Fruit fly (Drosophila melanogaster) whole organism, embryonic: ENCODE measurements around the gene Mvb12.

Experiments used
- Bgb ChIP-seq: fragments of 200-800 bp; sonication (Bioruptor generic); IDR thresholded peaks from 2 replicates; pipeline ENCODE4 v1.3.6; 2022; ENCODE audit warnings: missing biosample characterization, missing genetic modification characterization; ENCODE audit not compliant: partially characterized antibody
- CG10321 ChIP-seq: fragments of 200-800 bp; sonication (Bioruptor generic); IDR thresholded peaks from 2 replicates; pipeline ENCODE4 v1.3.6; 2022; ENCODE audit warnings: missing biosample characterization, missing genetic modification characterization
- CG13287 ChIP-seq: fragments of 200-800 bp; sonication (Bioruptor generic); IDR thresholded peaks from 2 replicates; pipeline ENCODE4 v1.3.6; 2022; ENCODE audit warnings: missing biosample characterization, missing genetic modification characterization; ENCODE audit not compliant: partially characterized antibody
- CG14965 ChIP-seq: fragments of 200-800 bp; sonication (Bioruptor generic); optimal IDR thresholded peaks from 2 replicates; lab custom pipeline; 2016; ENCODE audit warnings: missing biosample characterization, missing genetic modification characterization, borderline replicate concordance
- CG18262 ChIP-seq: fragments of 200-800 bp; optimal IDR thresholded peaks from 3 replicates; lab custom pipeline; 2019; ENCODE audit warnings: missing biosample characterization, mild to moderate bottlenecking, missing genetic modification characterization, moderate library complexity
- CG3065 ChIP-seq: fragments of 200-800 bp; sonication (Bioruptor generic); optimal IDR thresholded peaks from 2 replicates; lab custom pipeline; 2016; ENCODE audit warnings: missing biosample characterization, missing genetic modification characterization
- CG33213 ChIP-seq: fragments of 200-800 bp; sonication (Bioruptor generic); optimal IDR thresholded peaks from 3 replicates; lab custom pipeline; 2016; ENCODE audit warnings: missing biosample characterization, missing genetic modification characterization
- CG4282 ChIP-seq: fragments of 200-800 bp; sonication (Bioruptor generic); optimal IDR thresholded peaks from 2 replicates; lab custom pipeline; 2016; ENCODE audit warnings: missing biosample characterization, missing genetic modification characterization
- CG4617 ChIP-seq: fragments of 200-800 bp; sonication (Bioruptor generic); optimal IDR thresholded peaks from 3 replicates; lab custom pipeline; 2016; ENCODE audit warnings: missing biosample characterization, missing genetic modification characterization, borderline replicate concordance
- CG6254 ChIP-seq: fragments of 200-800 bp; sonication (Bioruptor generic); optimal IDR thresholded peaks from 3 replicates; lab custom pipeline; 2017; ENCODE audit warnings: mild to moderate bottlenecking, missing biosample characterization, missing genetic modification reagents, missing genetic modification characterization
- CG8281 ChIP-seq: fragments of 200-800 bp; sonication (Bioruptor generic); optimal IDR thresholded peaks from 2 replicates; lab custom pipeline; 2018; ENCODE audit warnings: missing biosample characterization, mild to moderate bottlenecking, missing genetic modification characterization, moderate library complexity
- CG9797 ChIP-seq: fragments of 200-800 bp; sonication (Bioruptor generic); optimal IDR thresholded peaks from 3 replicates; lab custom pipeline; 2018; ENCODE audit warnings: missing biosample characterization, mild to moderate bottlenecking, missing genetic modification characterization
- Doc2 ChIP-seq: fragments of 200-800 bp; sonication (Bioruptor generic); IDR thresholded peaks from 2 replicates; pipeline ENCODE4 v1.3.6; 2022; ENCODE audit warnings: missing biosample characterization, missing genetic modification characterization
- E2f2 ChIP-seq: fragments of 200-800 bp; sonication (Bioruptor generic); IDR thresholded peaks from 2 replicates; pipeline ENCODE4 v1.3.6; 2022; ENCODE audit warnings: missing biosample characterization, missing genetic modification characterization
- GATAe ChIP-seq: fragments of 200-800 bp; sonication (Bioruptor generic); conservative IDR thresholded peaks from 2 replicates; pipeline ENCODE4 v1.3.6; 2022; ENCODE audit warnings: missing biosample characterization, missing genetic modification characterization
- Hr39 ChIP-seq: fragments of >200 bp; optimal IDR thresholded peaks from 2 replicates; lab custom pipeline; 2017
- Lim3 ChIP-seq: fragments of 200-800 bp; sonication (Bioruptor generic); IDR thresholded peaks from 2 replicates; pipeline ENCODE4 v1.3.6; 2022; ENCODE audit warnings: missing biosample characterization, missing genetic modification characterization
- MBD-R2 ChIP-seq: fragments of 200-800 bp; sonication (Bioruptor generic); IDR thresholded peaks from 2 replicates; pipeline ENCODE4 v1.3.6; 2022; ENCODE audit warnings: missing biosample characterization, missing genetic modification characterization
- MESR4 ChIP-seq: fragments of 200-800 bp; sonication (Bioruptor generic); optimal IDR thresholded peaks from 2 replicates; lab custom pipeline; 2018; ENCODE audit warnings: missing biosample characterization, mild to moderate bottlenecking, missing genetic modification characterization, moderate library complexity
- Med ChIP-seq: fragments of 200-800 bp; sonication (Bioruptor generic); peaks from one replicate; lab custom pipeline; 2016; ENCODE audit warnings: missing biosample characterization, missing genetic modification characterization, mild to moderate bottlenecking, inconsistent platforms, moderate library complexity
- Mes4 ChIP-seq: fragments of 200-800 bp; sonication (Bioruptor generic); optimal IDR thresholded peaks from 2 replicates; lab custom pipeline; 2016; ENCODE audit warnings: missing biosample characterization, missing genetic modification characterization
- Nf-YA ChIP-seq: fragments of 200-800 bp; sonication (Bioruptor generic); IDR thresholded peaks from 2 replicates; pipeline ENCODE4 v1.3.6; 2022; ENCODE audit warnings: missing biosample characterization, missing genetic modification characterization
- Nf-YC ChIP-seq: fragments of 200-800 bp; optimal IDR thresholded peaks from 3 replicates; lab custom pipeline; 2019; ENCODE audit warnings: missing biosample characterization, mild to moderate bottlenecking, missing genetic modification characterization, moderate library complexity
- Pdp1 ChIP-seq, 2 experiments: fragments of 200-800 bp; sonication (Bioruptor generic); optimal IDR thresholded peaks; 3 replicates each; lab custom pipeline; 2016; ENCODE audit warnings: missing biosample characterization in 2 of 2, missing genetic modification characterization in 2 of 2, mild to moderate bottlenecking in 1 of 2, moderate library complexity in 1 of 2
- Scr ChIP-seq: fragments of 200-800 bp; sonication (Bioruptor generic); IDR thresholded peaks from 2 replicates; pipeline ENCODE4 v1.3.6; 2022; ENCODE audit warnings: missing biosample characterization, missing genetic modification characterization; ENCODE audit not compliant: partially characterized antibody
- Sry-δ ChIP-seq: fragments of 200-800 bp; sonication (Bioruptor generic); optimal IDR thresholded peaks from 2 replicates; lab custom pipeline; 2016; ENCODE audit warnings: missing biosample characterization, missing genetic modification characterization
- ac ChIP-seq: fragments of 200-800 bp; sonication (Bioruptor generic); optimal IDR thresholded peaks from 3 replicates; lab custom pipeline; 2017; ENCODE audit warnings: missing biosample characterization, mild to moderate bottlenecking, missing genetic modification characterization
- bigmax ChIP-seq: fragments of 200-800 bp; sonication (Bioruptor generic); optimal IDR thresholded peaks from 2 replicates; lab custom pipeline; 2018; ENCODE audit warnings: missing biosample characterization, mild to moderate bottlenecking, missing genetic modification characterization
- bsh ChIP-seq, 2 experiments: fragments of 200-800 bp; sonication (Bioruptor generic); optimal IDR thresholded peaks; 2 replicates each; lab custom pipeline; 2017 to 2018; ENCODE audit warnings: mild to moderate bottlenecking in 2 of 2, missing biosample characterization in 2 of 2, missing genetic modification characterization in 2 of 2, moderate library complexity in 1 of 2
- crol ChIP-seq: fragments of 200-800 bp; sonication (Bioruptor generic); IDR thresholded peaks from 2 replicates; pipeline ENCODE4 v1.3.6; 2022; ENCODE audit warnings: missing biosample characterization, missing genetic modification characterization
- ewg ChIP-seq: fragments of 200-800 bp; sonication (Bioruptor generic); optimal IDR thresholded peaks from 3 replicates; lab custom pipeline; 2017; ENCODE audit warnings: mild to moderate bottlenecking, missing biosample characterization, missing genetic modification reagents, missing genetic modification characterization
- fu2 ChIP-seq: fragments of 200-800 bp; sonication (Bioruptor generic); optimal IDR thresholded peaks from 2 replicates; lab custom pipeline; 2016; ENCODE audit warnings: missing biosample characterization, missing genetic modification characterization
- hb ChIP-seq: fragments of 200-800 bp; sonication (Bioruptor generic); IDR thresholded peaks from 3 replicates; pipeline ENCODE4 v1.3.6; 2022; ENCODE audit warnings: missing biosample characterization, missing genetic modification characterization; ENCODE audit not compliant: partially characterized antibody
- jumu ChIP-seq: fragments of 200-800 bp; sonication (Bioruptor generic); optimal IDR thresholded peaks from 3 replicates; lab custom pipeline; 2016; ENCODE audit warnings: missing biosample characterization, missing genetic modification characterization
- lab ChIP-seq: fragments of 200-800 bp; sonication (Bioruptor generic); optimal IDR thresholded peaks from 3 replicates; lab custom pipeline; 2017; ENCODE audit warnings: missing biosample characterization, missing genetic modification characterization, mild to moderate bottlenecking, moderate library complexity, missing genetic modification reagents
- luna ChIP-seq: fragments of 200-800 bp; sonication (Bioruptor generic); optimal IDR thresholded peaks from 2 replicates; lab custom pipeline; 2016; ENCODE audit warnings: missing biosample characterization, missing genetic modification characterization
- nmo ChIP-seq: fragments of 200-800 bp; sonication (Bioruptor generic); optimal IDR thresholded peaks from 2 replicates; lab custom pipeline; 2018; ENCODE audit warnings: missing biosample characterization, mild to moderate bottlenecking, missing genetic modification characterization, moderate library complexity
- pita ChIP-seq: fragments of 200-800 bp; sonication (Bioruptor generic); optimal IDR thresholded peaks from 2 replicates; lab custom pipeline; 2017; ENCODE audit warnings: missing biosample characterization, mild to moderate bottlenecking, missing genetic modification characterization
- pros ChIP-seq: fragments of 200-800 bp; sonication (Bioruptor generic); optimal IDR thresholded peaks from 3 replicates; lab custom pipeline; 2019; ENCODE audit warnings: missing biosample characterization, mild to moderate bottlenecking, missing genetic modification characterization, moderate library complexity
- pzg ChIP-seq: fragments of 200-800 bp; sonication (Bioruptor generic); optimal IDR thresholded peaks from 3 replicates; lab custom pipeline; 2018; ENCODE audit warnings: missing biosample characterization, mild to moderate bottlenecking, missing genetic modification characterization, moderate library complexity
- row ChIP-seq: fragments of 200-800 bp; sonication (Bioruptor generic); IDR thresholded peaks from 3 replicates; pipeline ENCODE4 v1.3.6; 2022; ENCODE audit warnings: missing biosample characterization, missing genetic modification characterization
- scrt ChIP-seq: fragments of 200-800 bp; sonication (Bioruptor generic); optimal IDR thresholded peaks from 2 replicates; lab custom pipeline; 2018; ENCODE audit warnings: missing biosample characterization, mild to moderate bottlenecking, missing genetic modification characterization, moderate library complexity
- seq ChIP-seq: fragments of 200-800 bp; sonication (Bioruptor generic); IDR thresholded peaks from 2 replicates; pipeline ENCODE4 v1.3.6; 2022; ENCODE audit warnings: missing biosample characterization, missing genetic modification characterization
- sisA ChIP-seq: fragments of 200-800 bp; sonication (Bioruptor generic); IDR thresholded peaks from 2 replicates; pipeline ENCODE4 v1.3.6; 2022; ENCODE audit warnings: missing biosample characterization, missing genetic modification characterization
- slbo ChIP-seq: fragments of 200-800 bp; sonication (Bioruptor generic); IDR thresholded peaks from 2 replicates; pipeline ENCODE4 v1.3.6; 2022; ENCODE audit warnings: missing biosample characterization, missing genetic modification characterization
- sqz ChIP-seq: fragments of 200-800 bp; sonication (Bioruptor generic); optimal IDR thresholded peaks from 3 replicates; lab custom pipeline; 2018; ENCODE audit warnings: missing biosample characterization, mild to moderate bottlenecking, missing genetic modification characterization
- stwl ChIP-seq: fragments of 200-800 bp; sonication (Bioruptor generic); optimal IDR thresholded peaks from 3 replicates; lab custom pipeline; 2018; ENCODE audit warnings: missing biosample characterization, mild to moderate bottlenecking, missing genetic modification characterization, moderate library complexity
- tap ChIP-seq: fragments of 200-800 bp; optimal IDR thresholded peaks from 3 replicates; lab custom pipeline; 2019; ENCODE audit warnings: missing biosample characterization, mild to moderate bottlenecking, missing genetic modification characterization, moderate library complexity
- yki ChIP-seq: fragments of >200 bp; optimal IDR thresholded peaks from 3 replicates; lab custom pipeline; 2018
- zf30C ChIP-seq: fragments of 200-800 bp; sonication (Bioruptor generic); optimal IDR thresholded peaks from 3 replicates; lab custom pipeline; 2018; ENCODE audit warnings: missing biosample characterization, mild to moderate bottlenecking, missing genetic modification characterization

Gene Mvb12

dm6 chrX:18091159-18091676 is 9.9 kb downstream of the Mvb12 start, which contains the start of gene scu (continued):
- TF ChIP-seq Bgb (GFP tag; lab: Robert Waterston, UW) (no peak), CG9797 (GFP tag; lab: Kevin White, UChicago) (peak; percentile 40), E2f2 (GFP tag; lab: Robert Waterston, UW) (peak; percentile 63), MBD-R2 (peak; percentile 37), Med (GFP tag; lab: Kevin White, UChicago) (peak; percentile 74), CG4617 (GFP tag; lab: Kevin White, UChicago) (peak; percentile 0), Sry-δ (GFP tag; lab: Kevin White, UChicago) (peak; percentile 25), pzg (peak; percentile 30), Pdp1 (GFP tag; optimal IDR thresholded peaks at IDR 0.05; lab: Kevin White, UChicago) (peak in 1 of 2 experiments; percentile 72), bsh (GFP tag; optimal IDR thresholded peaks at IDR 0.05; lab: Kevin White, UChicago) (peak in 1 of 2 experiments; percentile 90), MESR4 (GFP tag; lab: Kevin White, UChicago) (peak; percentile 60), Nf-YC (tag; lab: Kevin White, UChicago) (no peak)

dm6 chrX:18090333-18090732 is 10.8 kb downstream of the Mvb12 start, which contains the start of gene Swt1:
TSS of gene Swt1 (minus strand) at chrX:18090509.
- TF ChIP-seq zf30C (GFP tag; lab: Kevin White, UChicago): no peak
- TF ChIP-seq CG18262 (tag; lab: Kevin White, UChicago): no peak
- TF ChIP-seq luna (GFP tag; lab: Kevin White, UChicago): no peak
- no peak for TF ChIP-seq CG8281 (tag; lab: Kevin White, UChicago)
- no peak for TF ChIP-seq yki (lab: Kevin White, UChicago)
- TF ChIP-seq E2f2 (GFP tag; lab: Robert Waterston, UW): no peak
- no peak for TF ChIP-seq scrt (GFP tag; lab: Kevin White, UChicago)
- TF ChIP-seq CG14965: no peak
- no peak for TF ChIP-seq sqz (GFP tag; lab: Kevin White, UChicago)
- peak; percentile 32 for TF ChIP-seq stwl (tag; lab: Kevin White, UChicago)
- TF ChIP-seq pros (GFP tag; lab: Kevin White, UChicago): no peak
- TF ChIP-seq sisA (GFP tag; lab: Robert Waterston, UW): no peak
- no peak for TF ChIP-seq seq (GFP tag; lab: Robert Waterston, UW)
- TF ChIP-seq crol (GFP tag; lab: Robert Waterston, UW): no peak
- no peak for TF ChIP-seq Mes4
- no peak for TF ChIP-seq Hr39 (lab: Kevin White, UChicago)
- no peak for TF ChIP-seq Doc2 (GFP tag; lab: Robert Waterston, UW)
- no peak for TF ChIP-seq CG33213
- no peak for TF ChIP-seq bigmax
- no peak for TF ChIP-seq CG10321
- no peak for TF ChIP-seq lab (GFP tag; lab: Kevin White, UChicago)
- TF ChIP-seq Lim3 (GFP tag; lab: Robert Waterston, UW): no peak
- TF ChIP-seq jumu (GFP tag; lab: Kevin White, UChicago): no peak
- TF ChIP-seq hb (GFP tag; lab: Robert Waterston, UW): peak; percentile 87
- peak; percentile 92 for TF ChIP-seq Scr (GFP tag; lab: Robert Waterston, UW)
- no peak for TF ChIP-seq GATAe
- TF ChIP-seq fu2 (GFP tag; lab: Kevin White, UChicago): no peak
- TF ChIP-seq pita (GFP tag; lab: Kevin White, UChicago): no peak
- TF ChIP-seq nmo: peak; percentile 18
- no peak for TF ChIP-seq ewg
- no peak for TF ChIP-seq CG3065
- peak; percentile 10; the same call in 1 of the 2 replicates for TF ChIP-seq slbo (GFP tag; lab: Robert Waterston, UW)
- no peak for TF ChIP-seq ac (GFP tag; lab: Kevin White, UChicago)
- peak; percentile 72 for TF ChIP-seq row (GFP tag; lab: Robert Waterston, UW)
- TF ChIP-seq CG13287 (GFP tag; lab: Robert Waterston, UW): peak; percentile 90
- TF ChIP-seq tap (tag; lab: Kevin White, UChicago): no peak
- TF ChIP-seq Nf-YA (GFP tag; lab: Robert Waterston, UW): no peak
- TF ChIP-seq CG6254: no peak
- no peak for TF ChIP-seq CG4282 (GFP tag; lab: Kevin White, UChicago)
